Fruit fly (Drosophila melanogaster) S2 (cell line): ENCODE data around the gene CG32669.

Source experiments
- CG8478 ChIP-seq: fragments of >200 bp; optimal IDR thresholded peaks from 2 replicates; lab custom pipeline; 2018
- CTCF ChIP-seq, 2 experiments: fragments of >200 bp; optimal IDR thresholded peaks; 2 replicates each; lab custom pipeline; 2018

dm6 chrX:10891150-10891549, 46.3 kb upstream of the CG32669 start, which contains the start of gene Ork1:
- no peak for TF ChIP-seq CG8478 (lab: Kevin White, UChicago)
- no peak for TF ChIP-seq CTCF (optimal IDR thresholded peaks at IDR 0.05; lab: Kevin White, UChicago)
